Fruit fly (Drosophila melanogaster) whole organism, embryonic: ENCODE results near the gene Polr3H.

Source experiments
- Asciz ChIP-seq: fragments of 200-800 bp; sonication (Bioruptor generic); optimal IDR thresholded peaks from 2 replicates; lab custom pipeline; 2017; ENCODE audit warnings: missing biosample characterization, mild to moderate bottlenecking, missing genetic modification characterization, missing genetic modification reagents
- Atf6 ChIP-seq: fragments of 200-800 bp; sonication (Bioruptor generic); IDR thresholded peaks from 2 replicates; pipeline ENCODE4 v1.3.6; 2022; ENCODE audit warnings: missing biosample characterization, missing genetic modification characterization
- B-H2 ChIP-seq: fragments of 200-800 bp; sonication (Bioruptor generic); optimal IDR thresholded peaks from 2 replicates; lab custom pipeline; 2018; ENCODE audit warnings: missing biosample characterization, mild to moderate bottlenecking, missing genetic modification characterization
- BtbVII ChIP-seq: fragments of 200-800 bp; sonication (Bioruptor generic); optimal IDR thresholded peaks from 3 replicates; lab custom pipeline; 2017; ENCODE audit warnings: missing biosample characterization, mild to moderate bottlenecking, missing genetic modification characterization
- CG10274 ChIP-seq: fragments of 200-800 bp; sonication (Bioruptor generic); optimal IDR thresholded peaks from 3 replicates; lab custom pipeline; 2017; ENCODE audit warnings: missing biosample characterization, mild to moderate bottlenecking, missing genetic modification characterization
- CG10543 ChIP-seq: fragments of 200-800 bp; sonication (Bioruptor generic); optimal IDR thresholded peaks from 3 replicates; lab custom pipeline; 2017; ENCODE audit warnings: missing biosample characterization, mild to moderate bottlenecking, missing genetic modification characterization, moderate library complexity
- CG12155 ChIP-seq: fragments of 200-800 bp; sonication (Bioruptor generic); optimal IDR thresholded peaks from 3 replicates; lab custom pipeline; 2016; ENCODE audit warnings: missing biosample characterization, missing genetic modification characterization
- CG12769 ChIP-seq: fragments of 200-800 bp; sonication (Bioruptor generic); optimal IDR thresholded peaks from 2 replicates; lab custom pipeline; 2019; ENCODE audit warnings: missing biosample characterization, mild to moderate bottlenecking, missing genetic modification characterization, moderate library complexity
- CG18476 ChIP-seq: fragments of 200-800 bp; sonication (Bioruptor generic); optimal IDR thresholded peaks from 2 replicates; lab custom pipeline; 2016; ENCODE audit warnings: missing biosample characterization, mild to moderate bottlenecking, missing genetic modification characterization
- CG2116 ChIP-seq: fragments of 200-800 bp; sonication (Bioruptor generic); optimal IDR thresholded peaks from 3 replicates; lab custom pipeline; 2018; ENCODE audit warnings: missing biosample characterization, mild to moderate bottlenecking, missing genetic modification characterization
- CG2712 ChIP-seq: fragments of 200-800 bp; optimal IDR thresholded peaks from 3 replicates; lab custom pipeline; 2019; ENCODE audit warnings: missing biosample characterization, mild to moderate bottlenecking, missing genetic modification characterization, moderate library complexity
- CG32772 ChIP-seq: fragments of 200-800 bp; sonication (Bioruptor generic); IDR thresholded peaks from 2 replicates; pipeline ENCODE4 v1.3.6; 2022; ENCODE audit warnings: missing biosample characterization, missing genetic modification characterization
- CG34376 ChIP-seq: fragments of 200-800 bp; sonication (Bioruptor generic); optimal IDR thresholded peaks from 2 replicates; lab custom pipeline; 2018; ENCODE audit warnings: missing biosample characterization, mild to moderate bottlenecking, missing genetic modification characterization
- CG7745 ChIP-seq: fragments of 200-800 bp; sonication (Bioruptor generic); optimal IDR thresholded peaks from 2 replicates; lab custom pipeline; 2018; ENCODE audit warnings: missing biosample characterization, mild to moderate bottlenecking, missing genetic modification characterization, moderate library complexity
- CG8765 ChIP-seq: fragments of 200-800 bp; sonication (Bioruptor generic); IDR thresholded peaks from 2 replicates; pipeline ENCODE4 v1.3.6; 2022; ENCODE audit warnings: missing biosample characterization, missing genetic modification characterization
- CHES-1-like ChIP-seq: fragments of 200-800 bp; sonication (Bioruptor generic); optimal IDR thresholded peaks from 2 replicates; lab custom pipeline; 2016; ENCODE audit warnings: missing biosample characterization, missing genetic modification characterization
- CTCF ChIP-seq: fragments of 200-800 bp; sonication (Bioruptor generic); optimal IDR thresholded peaks from 2 replicates; lab custom pipeline; 2017; ENCODE audit warnings: missing biosample characterization, mild to moderate bottlenecking, missing genetic modification characterization, moderate library complexity
- D19A ChIP-seq: fragments of 200-800 bp; optimal IDR thresholded peaks from 3 replicates; lab custom pipeline; 2019; ENCODE audit warnings: missing biosample characterization, mild to moderate bottlenecking, missing genetic modification characterization, moderate library complexity
- Dp ChIP-seq: fragments of 200-800 bp; sonication (Bioruptor generic); optimal IDR thresholded peaks from 2 replicates; lab custom pipeline; 2018; ENCODE audit warnings: missing biosample characterization, mild to moderate bottlenecking, missing genetic modification characterization, moderate library complexity
- ERR ChIP-seq: fragments of 200-800 bp; sonication (Bioruptor generic); optimal IDR thresholded peaks from 2 replicates; lab custom pipeline; 2016; ENCODE audit warnings: missing biosample characterization, missing genetic modification characterization
- Nf-YA ChIP-seq: fragments of 200-800 bp; sonication (Bioruptor generic); IDR thresholded peaks from 2 replicates; pipeline ENCODE4 v1.3.6; 2022; ENCODE audit warnings: missing biosample characterization, missing genetic modification characterization
- Oaz ChIP-seq: fragments of 200-800 bp; sonication (Bioruptor generic); IDR thresholded peaks from 2 replicates; pipeline ENCODE4 v1.3.6; 2022; ENCODE audit warnings: missing biosample characterization, missing genetic modification characterization
- Poxn ChIP-seq: fragments of 200-800 bp; sonication (Bioruptor generic); IDR thresholded peaks from 2 replicates; pipeline ENCODE4 v1.3.6; 2022; ENCODE audit warnings: missing biosample characterization, missing genetic modification characterization
- Ptx1 ChIP-seq: fragments of 200-800 bp; sonication (Bioruptor generic); IDR thresholded peaks from 2 replicates; pipeline ENCODE4 v1.3.6; 2022; ENCODE audit warnings: missing biosample characterization, missing genetic modification characterization
- Six4 ChIP-seq: fragments of 200-800 bp; sonication (Bioruptor generic); optimal IDR thresholded peaks from 2 replicates; lab custom pipeline; 2016; ENCODE audit warnings: missing biosample characterization, missing genetic modification characterization
- Sox102F ChIP-seq: fragments of 200-800 bp; sonication (Bioruptor generic); optimal IDR thresholded peaks from 2 replicates; lab custom pipeline; 2018; ENCODE audit warnings: missing biosample characterization, mild to moderate bottlenecking, missing genetic modification characterization, moderate library complexity
- Sry-δ ChIP-seq: fragments of 200-800 bp; sonication (Bioruptor generic); optimal IDR thresholded peaks from 2 replicates; lab custom pipeline; 2016; ENCODE audit warnings: missing biosample characterization, missing genetic modification characterization
- Tbp ChIP-seq: fragments of >200 bp; optimal IDR thresholded peaks from 2 replicates; lab custom pipeline; 2018; ENCODE audit warnings: missing biosample characterization, missing genetic modification characterization
- Usf ChIP-seq: fragments of 200-800 bp; sonication (Bioruptor generic); optimal IDR thresholded peaks from 2 replicates; lab custom pipeline; 2017; ENCODE audit warnings: missing genotype, missing biosample characterization, missing genetic modification characterization
- ase ChIP-seq: fragments of 200-800 bp; sonication (Bioruptor generic); IDR thresholded peaks from 3 replicates; pipeline ENCODE4 v1.3.6; 2022; ENCODE audit warnings: missing biosample characterization, missing genetic modification characterization
- az2 ChIP-seq: fragments of 200-800 bp; sonication (Bioruptor generic); optimal IDR thresholded peaks from 3 replicates; lab custom pipeline; 2016; ENCODE audit warnings: missing biosample characterization, missing genetic modification characterization
- chinmo ChIP-seq: fragments of 200-800 bp; sonication (Bioruptor generic); IDR thresholded peaks from 4 replicates; pipeline ENCODE4 v1.3.6; 2022; ENCODE audit warnings: missing biosample characterization, missing genetic modification characterization; ENCODE audit not compliant: partially characterized antibody
- dati ChIP-seq: fragments of 200-800 bp; sonication (Bioruptor generic); IDR thresholded peaks from 2 replicates; pipeline ENCODE4 v1.3.6; 2022; ENCODE audit warnings: missing biosample characterization, missing genetic modification characterization
- dmrt99B ChIP-seq: fragments of 200-800 bp; sonication (Bioruptor generic); optimal IDR thresholded peaks from 2 replicates; lab custom pipeline; 2018; ENCODE audit warnings: missing biosample characterization, mild to moderate bottlenecking, missing genetic modification characterization, moderate library complexity
- esg ChIP-seq: fragments of 200-800 bp; sonication (Bioruptor generic); conservative IDR thresholded peaks from 2 replicates; pipeline ENCODE4 v1.3.6; 2022; ENCODE audit warnings: missing biosample characterization, missing genetic modification characterization
- fd64A ChIP-seq: fragments of 200-800 bp; sonication (Bioruptor generic); optimal IDR thresholded peaks from 3 replicates; lab custom pipeline; 2018; ENCODE audit warnings: missing biosample characterization, mild to moderate bottlenecking, missing genetic modification characterization
- gce ChIP-seq: fragments of 200-800 bp; sonication (Bioruptor generic); IDR thresholded peaks from 3 replicates; pipeline ENCODE4 v1.3.6; 2022; ENCODE audit warnings: missing biosample characterization, missing genetic modification characterization
- ind ChIP-seq: fragments of 200-800 bp; sonication (Bioruptor generic); optimal IDR thresholded peaks from 3 replicates; lab custom pipeline; 2016; ENCODE audit warnings: missing biosample characterization, missing genetic modification characterization
- klu ChIP-seq: fragments of 200-800 bp; sonication (Bioruptor generic); IDR thresholded peaks from 2 replicates; pipeline ENCODE4 v1.3.6; 2022; ENCODE audit warnings: missing biosample characterization, missing genetic modification characterization
- knrl ChIP-seq: fragments of 200-800 bp; sonication (Bioruptor generic); IDR thresholded peaks from 3 replicates; pipeline ENCODE4 v1.3.6; 2022; ENCODE audit warnings: missing biosample characterization, missing genetic modification characterization; ENCODE audit not compliant: partially characterized antibody
- lilli ChIP-seq: fragments of 200-800 bp; sonication (Bioruptor generic); optimal IDR thresholded peaks from 3 replicates; lab custom pipeline; 2016; ENCODE audit warnings: missing biosample characterization, missing genetic modification characterization
- maf-S ChIP-seq: fragments of 200-800 bp; sonication (Bioruptor generic); optimal IDR thresholded peaks from 2 replicates; lab custom pipeline; 2016; ENCODE audit warnings: missing biosample characterization, missing genetic modification characterization
- nau ChIP-seq: fragments of 200-800 bp; sonication (Bioruptor generic); optimal IDR thresholded peaks from 3 replicates; lab custom pipeline; 2017; ENCODE audit warnings: missing biosample characterization, mild to moderate bottlenecking, missing genetic modification characterization, missing genetic modification reagents
- odd ChIP-seq: fragments of 200-800 bp; sonication (Bioruptor generic); optimal IDR thresholded peaks from 2 replicates; lab custom pipeline; 2017; ENCODE audit warnings: missing biosample characterization, mild to moderate bottlenecking, missing genetic modification characterization
- onecut ChIP-seq: fragments of 200-800 bp; sonication (Bioruptor generic); IDR thresholded peaks from 2 replicates; pipeline ENCODE4 v1.3.6; 2022; ENCODE audit warnings: missing biosample characterization, missing genetic modification characterization
- pita ChIP-seq: fragments of 200-800 bp; sonication (Bioruptor generic); optimal IDR thresholded peaks from 2 replicates; lab custom pipeline; 2017; ENCODE audit warnings: missing biosample characterization, mild to moderate bottlenecking, missing genetic modification characterization
- pum ChIP-seq: fragments of 200-800 bp; sonication (Bioruptor generic); optimal IDR thresholded peaks from 2 replicates; lab custom pipeline; 2016; ENCODE audit warnings: missing biosample characterization, missing genetic modification characterization
- ranshi ChIP-seq: fragments of 200-800 bp; sonication (Bioruptor generic); IDR thresholded peaks from 2 replicates; pipeline ENCODE4 v1.3.6; 2022; ENCODE audit warnings: missing biosample characterization, missing genetic modification characterization
- repo ChIP-seq: fragments of 200-800 bp; sonication (Bioruptor generic); optimal IDR thresholded peaks from 2 replicates; lab custom pipeline; 2016; ENCODE audit warnings: missing biosample characterization, missing genetic modification characterization
- scrt ChIP-seq: fragments of 200-800 bp; sonication (Bioruptor generic); optimal IDR thresholded peaks from 2 replicates; lab custom pipeline; 2018; ENCODE audit warnings: missing biosample characterization, mild to moderate bottlenecking, missing genetic modification characterization, moderate library complexity
- slbo ChIP-seq: fragments of 200-800 bp; sonication (Bioruptor generic); IDR thresholded peaks from 2 replicates; pipeline ENCODE4 v1.3.6; 2022; ENCODE audit warnings: missing biosample characterization, missing genetic modification characterization
- sug ChIP-seq: fragments of 200-800 bp; optimal IDR thresholded peaks from 2 replicates; lab custom pipeline; 2019; ENCODE audit warnings: missing biosample characterization, mild to moderate bottlenecking, missing genetic modification characterization, moderate library complexity

The Polr3H gene

DNA sequence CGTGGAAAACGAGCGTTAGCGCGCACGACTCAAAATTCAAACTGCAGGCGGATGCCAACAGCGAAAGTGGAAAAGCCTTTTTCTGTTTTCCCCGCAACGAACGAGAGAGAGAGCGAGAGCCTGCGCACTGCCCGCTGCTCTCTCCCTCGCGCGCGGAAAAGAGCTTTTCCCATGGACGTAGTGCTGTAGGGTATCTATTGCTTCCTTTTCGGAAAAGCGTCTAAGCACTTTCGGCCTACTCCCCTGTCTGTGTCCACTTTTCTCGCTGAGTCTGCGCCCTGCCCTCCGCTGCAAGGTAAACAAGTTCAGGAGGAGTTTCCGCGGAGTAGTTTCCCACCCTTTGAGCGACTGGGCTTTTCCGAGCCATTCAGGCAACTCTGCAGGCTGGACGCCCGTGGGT is 31.7 kb downstream of the Polr3H start, which contains the start of gene CG32085 (continued):
- peak; percentile 27 for TF ChIP-seq maf-S (GFP tag; lab: Kevin White, UChicago)
- TF ChIP-seq CG12155 (GFP tag; lab: Kevin White, UChicago), result peak; percentile 60
- TF ChIP-seq Poxn (GFP tag; lab: Robert Waterston, UW), result no peak
- peak; percentile 34 for TF ChIP-seq CG2712 (tag; lab: Kevin White, UChicago)
- peak; percentile 10 for TF ChIP-seq Usf (GFP tag; lab: Kevin White, UChicago)
- no peak for TF ChIP-seq CG2116
- TF ChIP-seq knrl, result no peak
- TF ChIP-seq repo, result peak; percentile 28
- TF ChIP-seq CG7745 (tag; lab: Kevin White, UChicago), result no peak
- no peak for TF ChIP-seq CG8765 (GFP tag; lab: Robert Waterston, UW)
- peak; percentile 38; the same call in 1 of the 3 replicates for TF ChIP-seq ase (GFP tag; lab: Robert Waterston, UW)
- TF ChIP-seq Asciz, result no peak
- TF ChIP-seq esg (GFP tag; lab: Robert Waterston, UW), result no peak
- peak; percentile 48 for TF ChIP-seq dmrt99B (tag; lab: Kevin White, UChicago)
- peak; percentile 50 for TF ChIP-seq CHES-1-like (GFP tag; lab: Kevin White, UChicago)
- TF ChIP-seq nau (GFP tag; lab: Kevin White, UChicago), result peak; percentile 26
- peak; percentile 28 for TF ChIP-seq ERR (GFP tag; lab: Kevin White, UChicago)
- peak; percentile 5 for TF ChIP-seq sug (tag; lab: Kevin White, UChicago)
- peak; percentile 83 for TF ChIP-seq CG12769 (tag; lab: Kevin White, UChicago)
- peak; percentile 68 for TF ChIP-seq ind (GFP tag; lab: Kevin White, UChicago)
- peak; percentile 60 for TF ChIP-seq CG10543 (GFP tag; lab: Kevin White, UChicago)
- TF ChIP-seq slbo (GFP tag; lab: Robert Waterston, UW), result peak; percentile 82
- TF ChIP-seq Atf6, result peak; percentile 66
- TF ChIP-seq D19A (tag; lab: Kevin White, UChicago), result peak; percentile 19
- no peak for TF ChIP-seq fd64A (GFP tag; lab: Kevin White, UChicago)
- TF ChIP-seq B-H2 (GFP tag; lab: Kevin White, UChicago), result peak; percentile 48
- TF ChIP-seq scrt, result peak; percentile 31
- TF ChIP-seq Sry-δ (GFP tag; lab: Kevin White, UChicago), result peak; percentile 6
- TF ChIP-seq Dp, result peak; percentile 12
- no peak for TF ChIP-seq Sox102F (GFP tag; lab: Kevin White, UChicago)
- TF ChIP-seq Six4, result peak; percentile 25
- peak; percentile 36 for TF ChIP-seq BtbVII (GFP tag; lab: Kevin White, UChicago)
- TF ChIP-seq CG32772 (GFP tag; lab: Robert Waterston, UW), result no peak
- peak; percentile 69 for TF ChIP-seq onecut (GFP tag; lab: Robert Waterston, UW)
- TF ChIP-seq CG18476 (GFP tag; lab: Kevin White, UChicago), result no peak
- TF ChIP-seq dati, result no peak
- peak; percentile 72 for TF ChIP-seq ranshi (GFP tag; lab: Robert Waterston, UW)
- TF ChIP-seq Ptx1, result peak; percentile 57
- TF ChIP-seq az2 (GFP tag; lab: Kevin White, UChicago), result peak; percentile 56
- no peak for TF ChIP-seq CTCF (GFP tag; lab: Kevin White, UChicago)
- peak; percentile 37 for TF ChIP-seq CG10274 (GFP tag; lab: Kevin White, UChicago)
- TF ChIP-seq pum (GFP tag; lab: Kevin White, UChicago), result peak; percentile 52
- no peak for TF ChIP-seq Nf-YA (GFP tag; lab: Robert Waterston, UW)
- TF ChIP-seq Oaz (GFP tag; lab: Robert Waterston, UW), result 0 out of 2 replicates have a peak, but pooled peaks have one; percentile 16
- TF ChIP-seq Tbp (GFP tag; lab: Kevin White, UChicago), result no peak
- TF ChIP-seq klu, result no peak
- no peak for TF ChIP-seq gce (GFP tag; lab: Robert Waterston, UW)
- TF ChIP-seq CG34376, result peak; percentile 42
- no peak for TF ChIP-seq pita (GFP tag; lab: Kevin White, UChicago)
- peak; percentile 71; the same call in 2 of the 4 replicates for TF ChIP-seq chinmo
- TF ChIP-seq lilli (GFP tag; lab: Kevin White, UChicago), result peak; percentile 73
- peak; percentile 5 for TF ChIP-seq odd
